Worm (Caenorhabditis elegans) whole organism, early embryonic: Measurements from ENCODE around the gene pygo-1.

Experiments
- B0310.2 ChIP-seq: sonication (generic microtip); optimal IDR thresholded peaks from 2 replicates; lab custom pipeline; 2016; ENCODE audit warnings: mild to moderate bottlenecking, missing genetic modification characterization, missing compliant biosample characterization
- ama-1 ChIP-seq: fragments of 150-350 bp; optimal IDR thresholded peaks from 2 replicates; lab custom pipeline; 2014
- ceh-13 ChIP-seq: fragments of 200-800 bp; sonication (Bioruptor generic); optimal IDR thresholded peaks from 2 replicates; lab custom pipeline; 2018; ENCODE audit warnings: mild to moderate bottlenecking, missing genetic modification characterization, missing compliant biosample characterization
- ceh-36 ChIP-seq: sonication (generic microtip); optimal IDR thresholded peaks from 2 replicates; lab custom pipeline; 2016; ENCODE audit warnings: missing genetic modification characterization, inconsistent platforms, missing compliant biosample characterization
- flt-1 ChIP-seq: fragments of 200-800 bp; sonication (Bioruptor generic); IDR thresholded peaks from 2 replicates; pipeline ENCODE4 v1.3.6; 2022; ENCODE audit warnings: missing genetic modification characterization, missing compliant biosample characterization
- hmbx-1 ChIP-seq: sonication (generic microtip); optimal IDR thresholded peaks from 2 replicates; lab custom pipeline; 2016; ENCODE audit warnings: mild to moderate bottlenecking, missing genetic modification characterization, missing compliant biosample characterization
- hmg-4 ChIP-seq: fragments of 200-800 bp; sonication (Bioruptor generic); optimal IDR thresholded peaks from 2 replicates; lab custom pipeline; 2018; ENCODE audit warnings: mild to moderate bottlenecking, missing genetic modification characterization, missing compliant biosample characterization
- hnd-1 ChIP-seq: sonication (generic microtip); optimal IDR thresholded peaks from 2 replicates; lab custom pipeline; 2016; ENCODE audit warnings: missing genetic modification characterization, missing compliant biosample characterization
- pes-1 ChIP-seq: fragments of 200-800 bp; sonication (Bioruptor generic); IDR thresholded peaks from 2 replicates; pipeline ENCODE4 v1.3.6; 2022; ENCODE audit warnings: missing genetic modification reagents, missing genetic modification characterization, missing compliant biosample characterization
- sea-1 ChIP-seq: fragments of 200-800 bp; sonication (Bioruptor generic); conservative IDR thresholded peaks from 2 replicates; pipeline ENCODE4 v1.3.6; 2022; ENCODE audit warnings: missing genetic modification characterization, missing compliant biosample characterization
- tbx-11 ChIP-seq: fragments of 200-800 bp; sonication (Bioruptor generic); IDR thresholded peaks from 2 replicates; pipeline ENCODE4 v1.3.6; 2022; ENCODE audit warnings: missing genetic modification characterization, missing compliant biosample characterization
- tbx-37 ChIP-seq: fragments of 200-800 bp; sonication (Bioruptor generic); conservative IDR thresholded peaks from 2 replicates; pipeline ENCODE4 v1.3.6; 2022; ENCODE audit warnings: missing genetic modification reagents, missing genetic modification characterization, missing compliant biosample characterization

DNA sequence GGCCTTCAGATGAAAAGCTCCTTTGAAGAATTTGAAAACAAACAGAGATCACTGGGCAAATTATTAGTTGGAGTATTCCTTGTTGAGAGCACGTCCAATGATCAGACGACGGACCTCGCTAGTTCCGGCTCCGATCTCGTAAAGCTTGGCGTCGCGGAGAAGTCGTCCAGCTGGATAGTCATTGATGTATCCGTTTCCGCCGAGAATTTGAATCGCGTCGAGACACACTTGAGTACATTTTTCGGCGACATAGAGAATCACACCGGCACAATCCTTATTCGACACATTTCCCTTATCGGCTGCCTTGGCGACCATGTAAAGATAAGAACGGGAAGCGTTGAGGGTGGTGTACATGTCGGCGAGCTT, 3.8 kb downstream of the pygo-1 start:
- no peak for TF ChIP-seq sea-1 (GFP tag; lab: Robert Waterston, UW)
- TF ChIP-seq hmg-4, result no peak
- TF ChIP-seq ama-1 (lab: Kevin White, UChicago), result no peak
- TF ChIP-seq flt-1, result no peak
- TF ChIP-seq ceh-13, result no peak
- no peak for TF ChIP-seq tbx-37
- TF ChIP-seq ceh-36 (tag; lab: Kevin White, UChicago), result no peak
- no peak for TF ChIP-seq tbx-11
- TF ChIP-seq pes-1, result no peak
- TF ChIP-seq hmbx-1 (tag; lab: Kevin White, UChicago), result no peak
- no peak for TF ChIP-seq B0310.2 (tag; lab: Kevin White, UChicago)
- no peak for TF ChIP-seq hnd-1 (tag; lab: Kevin White, UChicago)
